Worm (Caenorhabditis elegans) whole organism, L2 larva: ENCODE data around the gene nhr-275.

Source experiments
- R02D3.7 ChIP-seq: fragments of 150-350 bp; optimal IDR thresholded peaks from 2 replicates; lab custom pipeline; 2014; ENCODE audit warnings: missing biosample characterization, missing genetic modification characterization
- ZK546.5 ChIP-seq: sonication (generic microtip); optimal IDR thresholded peaks from 2 replicates; lab custom pipeline; 2017; ENCODE audit warnings: missing biosample characterization, missing genetic modification characterization
- aly-2 ChIP-seq: fragments of 150-350 bp; optimal IDR thresholded peaks from 2 replicates; lab custom pipeline; 2014; ENCODE audit warnings: missing biosample characterization, missing genetic modification characterization
- dmd-4 ChIP-seq: sonication (generic microtip); optimal IDR thresholded peaks from 2 replicates; lab custom pipeline; 2017; ENCODE audit warnings: missing biosample characterization, missing genetic modification characterization
- elt-3 ChIP-seq: sonication (generic microtip); optimal IDR thresholded peaks from 2 replicates; lab custom pipeline; 2017; ENCODE audit warnings: missing biosample characterization, missing genetic modification characterization
- lsy-2 ChIP-seq, 2 experiments: fragments of 150-350 bp in 1 of 2; sonication (generic microtip) in 1 of 2; optimal IDR thresholded peaks; 2 replicates each; lab custom pipeline; 2014 to 2017; ENCODE audit warnings: missing biosample characterization in 2 of 2, missing genetic modification characterization in 2 of 2
- nhr-10 ChIP-seq: sonication (generic microtip); optimal IDR thresholded peaks from 2 replicates; lab custom pipeline; 2017; ENCODE audit warnings: missing biosample characterization, missing genetic modification characterization
- nhr-12 ChIP-seq: fragments of 150-350 bp; optimal IDR thresholded peaks from 2 replicates; lab custom pipeline; 2014; ENCODE audit warnings: missing biosample characterization, missing genetic modification characterization
- skn-1 ChIP-seq: sonication (generic microtip); optimal IDR thresholded peaks from 2 replicates; lab custom pipeline; 2017; ENCODE audit warnings: missing biosample characterization, missing genetic modification characterization
- ztf-11 ChIP-seq: sonication (generic microtip); optimal IDR thresholded peaks from 2 replicates; lab custom pipeline; 2017; ENCODE audit warnings: missing biosample characterization, missing genetic modification characterization

- TF ChIP-seq R02D3.7, result no peak
- no peak for TF ChIP-seq nhr-10 (tag; lab: Kevin White, UChicago)
- no peak for TF ChIP-seq lsy-2 (tag; optimal IDR thresholded peaks at IDR 0.05; lab: Kevin White, UChicago)
- no peak for TF ChIP-seq nhr-12
- TF ChIP-seq aly-2 (tag; lab: Kevin White, UChicago), result no peak
- no peak for TF ChIP-seq elt-3 (tag; lab: Kevin White, UChicago)
- TF ChIP-seq skn-1 (tag; lab: Kevin White, UChicago), result no peak
- TF ChIP-seq ZK546.5, result no peak
- TF ChIP-seq dmd-4 (tag; lab: Kevin White, UChicago), result no peak
- TF ChIP-seq ztf-11 (tag; lab: Kevin White, UChicago), result no peak
Observed at ce11 chrV:2285107-2285506, 18.2 kb upstream of the nhr-275 start, which contains the start of gene nhr-227.
